Worm (Caenorhabditis elegans) whole organism, young adult: ENCODE measurements around the gene alh-7.

ENCODE experiments used
- B0035.1 ChIP-seq: sonication (generic microtip); optimal IDR thresholded peaks from 2 replicates; lab custom pipeline; 2016; ENCODE audit warnings: missing genetic modification characterization, mild to moderate bottlenecking, missing compliant biosample characterization, missing genotype, missing genetic modification reagents
- D2030.7 ChIP-seq: fragments of 200-800 bp; sonication (Bioruptor generic); IDR thresholded peaks from 2 replicates; pipeline ENCODE4 v1.3.6; 2022; ENCODE audit warnings: missing genetic modification reagents, missing genetic modification characterization, missing compliant biosample characterization
- F10E7.11 ChIP-seq: sonication (generic microtip); optimal IDR thresholded peaks from 2 replicates; lab custom pipeline; 2017; ENCODE audit warnings: mild to moderate bottlenecking, missing genetic modification characterization, moderate library complexity, missing compliant biosample characterization
- F23B12.7 ChIP-seq: sonication (generic microtip); optimal IDR thresholded peaks from 2 replicates; lab custom pipeline; 2017; ENCODE audit warnings: missing genetic modification characterization, mild to moderate bottlenecking, missing compliant biosample characterization, antibody characterized with exemption, moderate library complexity; ENCODE audit not compliant: insufficient read depth
- F33H1.4 ChIP-seq: fragments of 200-800 bp; sonication (Bioruptor generic); IDR thresholded peaks from 2 replicates; pipeline ENCODE4 v1.3.6; 2022; ENCODE audit warnings: missing genetic modification reagents, missing genetic modification characterization, missing compliant biosample characterization
- F55B11.4 ChIP-seq: sonication (generic microtip); optimal IDR thresholded peaks from 2 replicates; lab custom pipeline; 2016; ENCODE audit warnings: missing compliant biosample characterization, missing genetic modification characterization, borderline replicate concordance; ENCODE audit not compliant: insufficient read depth
- K11D2.4 ChIP-seq: fragments of 200-800 bp; sonication (Bioruptor generic); IDR thresholded peaks from 2 replicates; pipeline ENCODE4 v1.3.6; 2022; ENCODE audit warnings: missing genetic modification reagents, missing genetic modification characterization, missing compliant biosample characterization
- K12H6.12 ChIP-seq: fragments of 200-800 bp; sonication (Bioruptor generic); optimal IDR thresholded peaks from 2 replicates; lab custom pipeline; 2018; ENCODE audit warnings: mild to moderate bottlenecking, missing genetic modification characterization, missing compliant biosample characterization
- T26A5.8 ChIP-seq: sonication (generic microtip); optimal IDR thresholded peaks from 2 replicates; lab custom pipeline; 2016; ENCODE audit warnings: missing genetic modification characterization, missing compliant biosample characterization
- Y95B8A.8 ChIP-seq: fragments of 200-800 bp; sonication (Bioruptor generic); IDR thresholded peaks from 2 replicates; pipeline ENCODE4 v1.3.6; 2022; ENCODE audit warnings: missing genetic modification reagents, missing genetic modification characterization, missing compliant biosample characterization
- akir-1 ChIP-seq: fragments of 200-800 bp; sonication (Bioruptor generic); optimal IDR thresholded peaks from 2 replicates; lab custom pipeline; 2018; ENCODE audit warnings: mild to moderate bottlenecking, missing genetic modification characterization, moderate library complexity, missing compliant biosample characterization
- athp-1 ChIP-seq: sonication (generic microtip); optimal IDR thresholded peaks from 2 replicates; lab custom pipeline; 2017; ENCODE audit warnings: mild to moderate bottlenecking, missing genetic modification characterization, missing compliant biosample characterization
- attf-5 ChIP-seq: fragments of 200-800 bp; sonication (Bioruptor generic); optimal IDR thresholded peaks from 2 replicates; lab custom pipeline; 2018; ENCODE audit warnings: mild to moderate bottlenecking, missing genetic modification characterization, missing compliant biosample characterization
- bed-2 ChIP-seq: fragments of 200-800 bp; sonication (Bioruptor generic); IDR thresholded peaks from 2 replicates; pipeline ENCODE4 v1.3.6; 2022; ENCODE audit warnings: missing genetic modification reagents, missing genetic modification characterization, missing compliant biosample characterization
- dox-1 ChIP-seq: fragments of 200-800 bp; sonication (Bioruptor generic); IDR thresholded peaks from 2 replicates; pipeline ENCODE4 v1.3.6; 2022; ENCODE audit warnings: missing genetic modification reagents, missing genetic modification characterization, missing compliant biosample characterization
- dpl-1 ChIP-seq: fragments of 150-350 bp; optimal IDR thresholded peaks from 2 replicates; lab custom pipeline; 2014; ENCODE audit warnings: missing biosample characterization, missing genetic modification reagents, missing genetic modification characterization
- egrh-3 ChIP-seq: fragments of 200-800 bp; sonication (Bioruptor generic); IDR thresholded peaks from 2 replicates; pipeline ENCODE4 v1.3.6; 2022; ENCODE audit warnings: missing genetic modification reagents, missing genetic modification characterization, missing compliant biosample characterization
- hlh-12 ChIP-seq: sonication (generic microtip); optimal IDR thresholded peaks from 2 replicates; lab custom pipeline; 2016; ENCODE audit warnings: missing genetic modification characterization, missing compliant biosample characterization
- lin-35 ChIP-seq, 3 experiments: fragments of 150-350 bp in 2 of 3; sonication (generic microtip) in 1 of 3; optimal IDR thresholded peaks; 2 replicates each; lab custom pipeline; 2014 to 2018; ENCODE audit warnings: missing biosample characterization in 3 of 3, missing genetic modification characterization in 3 of 3, missing genetic modification reagents in 3 of 3
- lin-40 ChIP-seq: sonication (generic microtip); optimal IDR thresholded peaks from 2 replicates; lab custom pipeline; 2016; ENCODE audit warnings: missing genetic modification characterization, mild to moderate bottlenecking, missing compliant biosample characterization, missing genotype, missing genetic modification reagents
- mcd-1 ChIP-seq: fragments of 200-800 bp; sonication (Bioruptor generic); IDR thresholded peaks from 2 replicates; pipeline ENCODE4 v1.3.6; 2022; ENCODE audit warnings: missing genetic modification reagents, missing genetic modification characterization, missing compliant biosample characterization
- mes-4 ChIP-seq: sonication (generic microtip); optimal IDR thresholded peaks from 2 replicates; lab custom pipeline; 2016; ENCODE audit warnings: missing genotype, missing genetic modification characterization, missing compliant biosample characterization
- nfya-2 ChIP-seq: fragments of 200-800 bp; sonication (Bioruptor generic); IDR thresholded peaks from 2 replicates; pipeline ENCODE4 v1.3.6; 2022; ENCODE audit warnings: missing genetic modification reagents, missing genetic modification characterization, missing compliant biosample characterization
- nhr-120 ChIP-seq: fragments of 200-800 bp; sonication (Bioruptor generic); IDR thresholded peaks from 2 replicates; pipeline ENCODE4 v1.3.6; 2022; ENCODE audit warnings: missing genetic modification characterization, missing compliant biosample characterization
- nhr-90 ChIP-seq: sonication (generic microtip); optimal IDR thresholded peaks from 2 replicates; lab custom pipeline; 2016; ENCODE audit warnings: missing genotype, mild to moderate bottlenecking, missing genetic modification characterization, missing compliant biosample characterization
- pbrm-1 ChIP-seq: fragments of 200-800 bp; sonication (Bioruptor generic); IDR thresholded peaks from 2 replicates; pipeline ENCODE4 v1.3.6; 2022; ENCODE audit warnings: missing genetic modification reagents, missing genetic modification characterization, missing compliant biosample characterization
- snpc-4 ChIP-seq, 5 experiments: fragments of 150-350 bp in 1 of 5; sonication (generic microtip) in 4 of 5; optimal IDR thresholded peaks; 2 replicates each; lab custom pipeline; 2014 to 2018; ENCODE audit warnings: missing genetic modification characterization in 5 of 5, missing biosample characterization in 3 of 5, antibody characterized with exemption in 2 of 5, mild to moderate bottlenecking in 2 of 5, missing compliant biosample characterization in 2 of 5, missing genotype in 2 of 5, moderate library complexity in 2 of 5, missing genetic modification reagents in 1 of 5
- tlf-1 ChIP-seq: fragments of 200-800 bp; sonication (Bioruptor generic); optimal IDR thresholded peaks from 2 replicates; lab custom pipeline; 2018; ENCODE audit warnings: mild to moderate bottlenecking, missing genetic modification characterization, missing compliant biosample characterization
- unc-130 ChIP-seq: sonication (generic microtip); optimal IDR thresholded peaks from 2 replicates; lab custom pipeline; 2016; ENCODE audit warnings: missing genetic modification reagents, missing genetic modification characterization, missing compliant biosample characterization
- xnd-1 ChIP-seq: sonication (generic microtip); optimal IDR thresholded peaks from 2 replicates; lab custom pipeline; 2016; ENCODE audit warnings: missing genotype, missing genetic modification reagents, missing genetic modification characterization, missing compliant biosample characterization
- zfh-2 ChIP-seq: fragments of 200-800 bp; sonication (Bioruptor generic); conservative IDR thresholded peaks from 2 replicates; pipeline ENCODE4 v1.3.6; 2022; ENCODE audit warnings: missing genetic modification reagents, missing genetic modification characterization, missing compliant biosample characterization

Gene alh-7

ce11 chrII:13485119-13485518 lies 6.5 kb downstream of the alh-7 start:
- TF ChIP-seq egrh-3 (no peak), zfh-2 (GFP tag; lab: Robert Waterston, UW) (peak; percentile 66)

DNA sequence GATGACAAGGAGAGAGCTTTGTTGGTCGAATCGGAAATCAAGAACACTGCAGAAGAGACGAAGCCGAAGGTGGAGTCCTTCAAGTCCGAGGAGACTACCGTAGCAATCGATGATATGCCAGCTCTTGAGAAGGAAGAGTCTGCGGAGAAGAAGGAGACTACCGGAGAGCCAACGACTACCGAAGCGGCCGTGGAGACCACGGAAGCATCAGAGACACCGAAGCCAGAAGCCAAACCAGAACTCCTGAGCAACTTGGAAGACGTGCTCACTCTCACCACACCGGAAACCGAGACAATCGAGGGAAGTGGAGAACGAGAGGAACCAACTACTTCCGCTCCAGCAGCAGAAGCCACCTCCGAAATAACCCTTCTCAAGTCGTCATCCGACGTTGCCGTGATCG lies 7.5 kb downstream of the alh-7 start:
- TF ChIP-seq zfh-2 (GFP tag; lab: Robert Waterston, UW) (peak; percentile 62), F23B12.7 (tag; lab: Kevin White, UChicago) (no peak), nfya-2 (GFP tag; lab: Robert Waterston, UW) (0 out of 2 replicates have a peak, but pooled peaks have one; percentile 11)
- TF ChIP-seq, all 124 proteins: peak for 2

ce11 chrII:13481781-13482455 lies 9.7 kb downstream of the alh-7 start, which contains the start of gene E01G4.6:
Gene E01G4.6 (plus strand): TSS chrII:13482405.
- TF ChIP-seq F55B11.4 (no peak), mcd-1 (GFP tag; lab: Robert Waterston, UW) (no peak), K12H6.12 (tag; lab: Kevin White, UChicago) (no peak), Y95B8A.8 (GFP tag; lab: Robert Waterston, UW) (no peak), lin-35 (GFP tag; optimal IDR thresholded peaks at IDR 0.05; lab: Kevin White, UChicago) (no peak)

- TF ChIP-seq bed-2 (GFP tag; lab: Robert Waterston, UW) = no peak
- TF ChIP-seq tlf-1 (GFP tag; lab: Kevin White, UChicago) = no peak
- TF ChIP-seq F33H1.4 (GFP tag; lab: Robert Waterston, UW) = no peak
- TF ChIP-seq F10E7.11 (tag; lab: Kevin White, UChicago) = no peak
- TF ChIP-seq dpl-1 (GFP tag; lab: Kevin White, UChicago) = no peak
- no peak for TF ChIP-seq nfya-2 (GFP tag; lab: Robert Waterston, UW)
- no peak for TF ChIP-seq hlh-12 (tag; lab: Kevin White, UChicago)
- TF ChIP-seq T26A5.8 (tag; lab: Kevin White, UChicago) = no peak
- TF ChIP-seq akir-1 = no peak
These were observed 12.2 kb downstream of the alh-7 start for ce11 chrII:13479424-13479823.

DNA sequence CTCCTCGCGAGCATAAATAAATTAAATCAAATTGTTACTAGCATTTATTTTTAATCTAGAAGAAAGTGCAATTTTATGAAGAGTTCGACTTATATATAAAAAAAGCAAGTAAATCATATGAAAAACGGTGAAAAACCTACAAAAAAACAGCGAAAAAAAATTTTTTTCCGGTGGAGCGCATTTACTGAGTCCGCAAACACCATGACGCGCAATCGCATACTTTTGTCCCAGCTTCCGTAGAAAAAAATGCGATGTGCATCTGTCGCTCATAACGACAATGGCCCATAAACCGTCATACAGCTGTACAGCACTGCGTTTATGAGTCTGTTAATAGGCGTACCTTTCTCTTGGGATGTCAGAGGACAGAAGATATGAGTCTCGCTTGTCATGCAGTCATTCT lies 14.4 kb downstream of the alh-7 start:
- TF ChIP-seq lin-40 (tag; lab: Kevin White, UChicago) = peak; percentile 26
- TF ChIP-seq unc-130 (GFP tag; lab: Kevin White, UChicago) = no peak
- no peak for TF ChIP-seq snpc-4 (GFP tag; optimal IDR thresholded peaks at IDR 0.05; lab: Kevin White, UChicago)
- peak in 1 of 4 experiments; percentile 23 for TF ChIP-seq snpc-4 (tag; optimal IDR thresholded peaks at IDR 0.05; lab: Kevin White, UChicago)
- peak; percentile 20 for TF ChIP-seq attf-5 (GFP tag; lab: Kevin White, UChicago)
- TF ChIP-seq mcd-1 (GFP tag; lab: Robert Waterston, UW) = peak; percentile 93

DNA sequence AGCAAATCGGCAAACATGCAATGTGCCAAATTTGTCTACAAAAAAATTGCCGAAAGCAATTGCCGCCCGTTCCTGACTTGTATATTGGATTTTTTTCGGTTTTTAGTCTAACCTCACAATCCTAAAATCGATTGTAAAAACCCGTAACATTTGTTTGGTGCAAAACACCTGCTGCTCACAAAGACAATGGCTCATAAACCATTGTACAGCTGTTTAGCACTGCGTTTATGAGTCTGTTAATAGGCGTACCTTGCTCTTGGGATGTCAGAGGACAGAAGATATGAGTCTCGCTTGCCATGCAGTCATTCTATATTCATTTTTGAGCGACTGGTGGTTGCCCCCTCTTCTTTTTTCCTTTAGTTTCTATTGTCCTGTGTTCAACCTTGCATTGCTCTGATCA lies 19.5 kb downstream of the alh-7 start, which contains the start of gene E01G4.5:
E01G4.5 (plus strand) TSS at position 301 of the 400 bp plus-strand sequence.
- TF ChIP-seq nhr-90 (tag; lab: Kevin White, UChicago) = no peak
- TF ChIP-seq D2030.7 (GFP tag; lab: Robert Waterston, UW) = no peak
- TF ChIP-seq B0035.1 (tag; lab: Kevin White, UChicago) = no peak
- no peak for TF ChIP-seq dox-1 (GFP tag; lab: Robert Waterston, UW)
- TF ChIP-seq K11D2.4 (GFP tag; lab: Robert Waterston, UW) = no peak
- no peak for TF ChIP-seq mes-4 (tag; lab: Kevin White, UChicago)
- no peak for TF ChIP-seq nhr-120 (GFP tag; lab: Robert Waterston, UW)
- TF ChIP-seq athp-1 = no peak
- TF ChIP-seq pbrm-1 = no peak
- TF ChIP-seq xnd-1 (tag; lab: Kevin White, UChicago) = no peak
